Worm (Caenorhabditis elegans) whole organism, L4 larva: Measurements from ENCODE around the gene mrps-9.
A peak's percentile ranks its signal among the peaks of the same experiment; 100 is the strongest.

ENCODE experiments used
- aly-2 ChIP-seq: sonication (generic microtip); optimal IDR thresholded peaks from 2 replicates; lab custom pipeline; 2018; ENCODE audit warnings: missing biosample characterization, missing genetic modification characterization
- ama-1 ChIP-seq: fragments of 150-350 bp; optimal IDR thresholded peaks from 2 replicates; lab custom pipeline; 2014; ENCODE audit warnings: inconsistent platforms, mixed read lengths
- ceh-82 ChIP-seq: sonication (generic microtip); optimal IDR thresholded peaks from 2 replicates; lab custom pipeline; 2017; ENCODE audit warnings: missing biosample characterization, missing genetic modification characterization
- daf-19 ChIP-seq: fragments of 200-800 bp; sonication (Bioruptor generic); conservative IDR thresholded peaks from 2 replicates; pipeline ENCODE4 v1.3.6; 2022; ENCODE audit warnings: missing genetic modification characterization, missing compliant biosample characterization
- daf-8 ChIP-seq: fragments of 200-800 bp; sonication (Bioruptor generic); IDR thresholded peaks from 2 replicates; pipeline ENCODE4 v1.3.6; 2022; ENCODE audit warnings: missing genetic modification characterization, missing compliant biosample characterization
- dmd-6 ChIP-seq: fragments of 200-800 bp; sonication (Bioruptor generic); IDR thresholded peaks from 2 replicates; pipeline ENCODE4 v1.3.6; 2022; ENCODE audit warnings: missing genetic modification reagents, missing genetic modification characterization, missing compliant biosample characterization
- lin-13 ChIP-seq: fragments of 150-350 bp; optimal IDR thresholded peaks from 2 replicates; lab custom pipeline; 2014; ENCODE audit warnings: missing biosample characterization, missing genetic modification reagents, missing genetic modification characterization
- madf-9 ChIP-seq: fragments of 200-800 bp; sonication (Bioruptor generic); conservative IDR thresholded peaks from 2 replicates; pipeline ENCODE4 v1.3.6; 2022; ENCODE audit warnings: missing genetic modification reagents, missing genetic modification characterization, missing compliant biosample characterization
- nhr-11 ChIP-seq: fragments of 150-350 bp; optimal IDR thresholded peaks from 2 replicates; lab custom pipeline; 2014; ENCODE audit warnings: missing biosample characterization, missing genetic modification characterization
- nhr-28 ChIP-seq: fragments of 150-350 bp; optimal IDR thresholded peaks from 2 replicates; lab custom pipeline; 2014; ENCODE audit warnings: missing biosample characterization, missing genetic modification characterization
- nhr-42 ChIP-seq: fragments of 200-800 bp; sonication (Bioruptor generic); IDR thresholded peaks from 2 replicates; pipeline ENCODE4 v1.3.6; 2022; ENCODE audit warnings: missing genetic modification characterization, missing compliant biosample characterization
- pqm-1 ChIP-seq: sonication (generic microtip); optimal IDR thresholded peaks from 2 replicates; lab custom pipeline; 2017; ENCODE audit warnings: missing biosample characterization, missing genetic modification characterization

ce11 chrIII:8293260-8293659, 27.4 kb downstream of the mrps-9 start:
- TF ChIP-seq aly-2 (tag; lab: Kevin White, UChicago) (no peak), nhr-42 (GFP tag; lab: Robert Waterston, UW) (no peak), nhr-28 (tag; lab: Kevin White, UChicago) (peak; percentile 3), nhr-11 (tag; lab: Kevin White, UChicago) (no peak), ama-1 (lab: Kevin White, UChicago) (no peak), lin-13 (no peak), madf-9 (GFP tag; lab: Robert Waterston, UW) (no peak), ceh-82 (no peak), daf-19 (GFP tag; lab: Robert Waterston, UW) (no peak), pqm-1 (tag; lab: Kevin White, UChicago) (no peak), dmd-6 (GFP tag; lab: Robert Waterston, UW) (peak; percentile 93), daf-8 (GFP tag; lab: Robert Waterston, UW) (no peak)
